Worm (Caenorhabditis elegans) whole organism, late embryonic: ENCODE results near the gene Y45G5AM.6.

Source experiments
- C08G9.2 ChIP-seq: sonication (generic microtip); optimal IDR thresholded peaks from 2 replicates; lab custom pipeline; 2016; ENCODE audit warnings: mild to moderate bottlenecking, missing genetic modification characterization, moderate library complexity, missing compliant biosample characterization
- C38D4.7 ChIP-seq: fragments of 200-800 bp; sonication (Bioruptor generic); optimal IDR thresholded peaks from 2 replicates; lab custom pipeline; 2018; ENCODE audit warnings: mild to moderate bottlenecking, missing genetic modification characterization, moderate library complexity, missing compliant biosample characterization
- F13H6.1 ChIP-seq: sonication (generic microtip); optimal IDR thresholded peaks from 2 replicates; lab custom pipeline; 2016; ENCODE audit warnings: missing genetic modification characterization, missing compliant biosample characterization
- K02D7.2 ChIP-seq: sonication (generic microtip); optimal IDR thresholded peaks from 2 replicates; lab custom pipeline; 2017; ENCODE audit warnings: mild to moderate bottlenecking, missing genetic modification characterization, missing compliant biosample characterization
- K09A11.1 ChIP-seq: sonication (generic microtip); optimal IDR thresholded peaks from 2 replicates; lab custom pipeline; 2017; ENCODE audit warnings: antibody characterized with exemption, mild to moderate bottlenecking, missing genetic modification characterization, missing compliant biosample characterization; ENCODE audit not compliant: insufficient read depth
- T23F11.4 ChIP-seq: fragments of 200-800 bp; sonication (Bioruptor generic); optimal IDR thresholded peaks from 2 replicates; lab custom pipeline; 2018; ENCODE audit warnings: mild to moderate bottlenecking, missing genetic modification characterization, missing compliant biosample characterization
- ahr-1 ChIP-seq: sonication (generic microtip); optimal IDR thresholded peaks from 2 replicates; lab custom pipeline; 2016; ENCODE audit warnings: missing genetic modification characterization, missing compliant biosample characterization
- ama-1 ChIP-seq: fragments of 150-350 bp; optimal IDR thresholded peaks from 2 replicates; lab custom pipeline; 2014
- ceh-14 ChIP-seq: sonication (generic microtip); optimal IDR thresholded peaks from 2 replicates; lab custom pipeline; 2016; ENCODE audit warnings: missing genotype, missing genetic modification characterization, missing compliant biosample characterization
- ceh-18 ChIP-seq: sonication (generic microtip); optimal IDR thresholded peaks from 2 replicates; lab custom pipeline; 2016; ENCODE audit warnings: missing genetic modification characterization, missing compliant biosample characterization
- ceh-2 ChIP-seq: sonication (generic microtip); optimal IDR thresholded peaks from 2 replicates; lab custom pipeline; 2016; ENCODE audit warnings: missing genotype, missing genetic modification characterization, missing compliant biosample characterization
- ceh-22 ChIP-seq: sonication (generic microtip); optimal IDR thresholded peaks from 2 replicates; lab custom pipeline; 2017; ENCODE audit warnings: missing biosample characterization, missing genetic modification characterization
- ceh-30 ChIP-seq: fragments of 150-350 bp; optimal IDR thresholded peaks from 2 replicates; lab custom pipeline; 2014; ENCODE audit warnings: missing biosample characterization, missing genetic modification characterization
- ceh-45 ChIP-seq: fragments of 200-800 bp; sonication (Bioruptor generic); IDR thresholded peaks from 2 replicates; pipeline ENCODE4 v1.3.6; 2022; ENCODE audit warnings: missing genetic modification reagents, missing genetic modification characterization, missing compliant biosample characterization
- ceh-48 ChIP-seq: sonication (generic microtip); optimal IDR thresholded peaks from 2 replicates; lab custom pipeline; 2016; ENCODE audit warnings: missing genetic modification characterization, inconsistent platforms, missing compliant biosample characterization
- ceh-9 ChIP-seq: sonication (generic microtip); optimal IDR thresholded peaks from 2 replicates; lab custom pipeline; 2016; ENCODE audit warnings: mild to moderate bottlenecking, missing genetic modification characterization, inconsistent platforms, missing compliant biosample characterization
- dmd-4 ChIP-seq: sonication (generic microtip); optimal IDR thresholded peaks from 2 replicates; lab custom pipeline; 2016; ENCODE audit warnings: borderline replicate concordance, missing genetic modification characterization, missing compliant biosample characterization
- elt-2 ChIP-seq: sonication (generic microtip); optimal IDR thresholded peaks from 2 replicates; lab custom pipeline; 2016; ENCODE audit warnings: missing genetic modification reagents, missing genetic modification characterization, missing compliant biosample characterization
- ets-4 ChIP-seq: sonication (generic microtip); optimal IDR thresholded peaks from 2 replicates; lab custom pipeline; 2016; ENCODE audit warnings: missing genetic modification characterization, missing compliant biosample characterization
- eyg-1 ChIP-seq: sonication (generic microtip); optimal IDR thresholded peaks from 2 replicates; lab custom pipeline; 2016; ENCODE audit warnings: missing genotype, missing genetic modification characterization, missing compliant biosample characterization
- fax-1 ChIP-seq: sonication (generic microtip); optimal IDR thresholded peaks from 2 replicates; lab custom pipeline; 2016; ENCODE audit warnings: missing genotype, missing genetic modification characterization, missing compliant biosample characterization
- fkh-10 ChIP-seq: fragments of 150-350 bp; optimal IDR thresholded peaks from 2 replicates; lab custom pipeline; 2014; ENCODE audit warnings: missing biosample characterization, missing genetic modification reagents, missing genetic modification characterization
- fkh-6 ChIP-seq: sonication (generic microtip); optimal IDR thresholded peaks from 2 replicates; lab custom pipeline; 2016; ENCODE audit warnings: missing genetic modification characterization, missing compliant biosample characterization
- hlh-30 ChIP-seq: sonication (generic microtip); optimal IDR thresholded peaks from 2 replicates; lab custom pipeline; 2017; ENCODE audit warnings: antibody characterized with exemption, missing genetic modification characterization, missing compliant biosample characterization; ENCODE audit not compliant: insufficient read depth
- hlh-8 ChIP-seq: sonication (generic microtip); optimal IDR thresholded peaks from 2 replicates; lab custom pipeline; 2016; ENCODE audit warnings: missing genotype, missing genetic modification characterization, missing compliant biosample characterization
- lin-11 ChIP-seq: fragments of 200-800 bp; sonication (Bioruptor generic); optimal IDR thresholded peaks from 2 replicates; lab custom pipeline; 2018; ENCODE audit warnings: mild to moderate bottlenecking, missing genetic modification characterization, missing compliant biosample characterization
- madf-2 ChIP-seq: sonication (generic microtip); optimal IDR thresholded peaks from 2 replicates; lab custom pipeline; 2017; ENCODE audit warnings: missing genetic modification characterization, missing compliant biosample characterization
- nfya-1 ChIP-seq: sonication (generic microtip); optimal IDR thresholded peaks from 2 replicates; lab custom pipeline; 2017; ENCODE audit warnings: missing genetic modification characterization, mild to moderate bottlenecking, missing compliant biosample characterization, antibody characterized with exemption, moderate library complexity
- npax-4 ChIP-seq: sonication (generic microtip); optimal IDR thresholded peaks from 2 replicates; lab custom pipeline; 2016; ENCODE audit warnings: missing genetic modification characterization, missing compliant biosample characterization
- pag-3 ChIP-seq: sonication (generic microtip); optimal IDR thresholded peaks from 2 replicates; lab custom pipeline; 2016; ENCODE audit warnings: missing compliant biosample characterization, missing genetic modification characterization, borderline replicate concordance
- pax-1 ChIP-seq: fragments of 150-350 bp; optimal IDR thresholded peaks from 2 replicates; lab custom pipeline; 2014; ENCODE audit warnings: missing biosample characterization, missing genetic modification characterization
- pros-1 ChIP-seq: fragments of 150-350 bp; optimal IDR thresholded peaks from 2 replicates; lab custom pipeline; 2014; ENCODE audit warnings: missing biosample characterization, missing genetic modification reagents, missing genetic modification characterization
- sox-2 ChIP-seq: fragments of 200-800 bp; sonication (Bioruptor generic); IDR thresholded peaks from 2 replicates; pipeline ENCODE4 v1.3.6; 2022; ENCODE audit warnings: missing genetic modification reagents, missing genetic modification characterization, missing compliant biosample characterization
- sox-4 ChIP-seq: sonication (generic microtip); optimal IDR thresholded peaks from 2 replicates; lab custom pipeline; 2017; ENCODE audit warnings: mild to moderate bottlenecking, missing genetic modification characterization, inconsistent platforms, missing compliant biosample characterization
- ttx-3 ChIP-seq: sonication (generic microtip); optimal IDR thresholded peaks from 2 replicates; lab custom pipeline; 2016; ENCODE audit warnings: missing genetic modification reagents, missing genetic modification characterization, missing compliant biosample characterization
- unc-3 ChIP-seq, 2 experiments: fragments of 200-800 bp in 1 of 2; sonication (Bioruptor generic) in 1 of 2; sonication (generic microtip) in 1 of 2; conservative IDR thresholded peaks in 1 of 2; optimal IDR thresholded peaks in 1 of 2; 2 replicates each; pipeline versions ENCODE4 v1.3.6 to Lab custom; 2016 to 2022; ENCODE audit warnings: missing compliant biosample characterization in 2 of 2, missing genetic modification characterization in 2 of 2, missing genetic modification reagents in 1 of 2
- unc-42 ChIP-seq: sonication (generic microtip); optimal IDR thresholded peaks from 2 replicates; lab custom pipeline; 2016; ENCODE audit warnings: missing genotype, missing genetic modification characterization, missing compliant biosample characterization
- unc-55 ChIP-seq: sonication (generic microtip); optimal IDR thresholded peaks from 2 replicates; lab custom pipeline; 2017; ENCODE audit warnings: missing biosample characterization, missing genetic modification reagents, missing genetic modification characterization
- unc-86 ChIP-seq: sonication (generic microtip); optimal IDR thresholded peaks from 2 replicates; lab custom pipeline; 2016; ENCODE audit warnings: missing genetic modification characterization, missing compliant biosample characterization
- zip-5 ChIP-seq: sonication (generic microtip); optimal IDR thresholded peaks from 2 replicates; lab custom pipeline; 2016; ENCODE audit warnings: missing genetic modification characterization, missing compliant biosample characterization
- ztf-16 ChIP-seq: sonication (generic microtip); optimal IDR thresholded peaks from 2 replicates; lab custom pipeline; 2017; ENCODE audit warnings: missing genetic modification characterization, missing compliant biosample characterization

Y45G5AM.6 gene

DNA sequence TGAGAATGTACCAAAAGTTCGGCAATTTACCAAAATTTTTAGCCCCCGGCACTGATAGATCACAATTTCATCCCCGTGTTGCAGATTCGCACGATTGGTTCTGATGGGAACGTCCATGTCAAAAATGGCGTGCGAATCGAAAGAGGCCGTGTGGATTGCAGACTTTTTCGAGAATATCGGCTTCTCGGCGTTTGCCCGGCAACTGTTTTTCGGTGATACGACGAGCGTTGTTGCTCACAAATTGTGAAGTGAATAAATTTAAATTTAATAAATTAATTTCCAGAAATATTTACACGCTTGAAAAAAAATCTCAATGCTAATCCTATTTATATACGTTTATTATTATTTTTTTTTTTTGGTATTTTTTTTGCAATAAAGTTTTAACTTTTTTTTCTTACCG is 37.5 kb upstream of the Y45G5AM.6 start:
- no peak for TF ChIP-seq ceh-30
- no peak for TF ChIP-seq ceh-22 (tag; lab: Kevin White, UChicago)
- no peak for TF ChIP-seq ceh-18 (tag; lab: Kevin White, UChicago)
- no peak for TF ChIP-seq sox-2 (GFP tag; lab: Robert Waterston, UW)
- no peak for TF ChIP-seq ets-4 (tag; lab: Kevin White, UChicago)
- TF ChIP-seq pax-1 (tag; lab: Kevin White, UChicago) = no peak
- no peak for TF ChIP-seq ahr-1 (tag; lab: Kevin White, UChicago)
- TF ChIP-seq ceh-14 (tag; lab: Kevin White, UChicago) = no peak
- TF ChIP-seq unc-42 (tag; lab: Kevin White, UChicago) = no peak
- TF ChIP-seq unc-55 (GFP tag; lab: Kevin White, UChicago) = no peak
- TF ChIP-seq C08G9.2 (tag; lab: Kevin White, UChicago) = no peak
- TF ChIP-seq pros-1 (tag; lab: Kevin White, UChicago) = no peak
- no peak for TF ChIP-seq C38D4.7 (GFP tag; lab: Kevin White, UChicago)
- TF ChIP-seq K09A11.1 (tag; lab: Kevin White, UChicago) = no peak

DNA sequence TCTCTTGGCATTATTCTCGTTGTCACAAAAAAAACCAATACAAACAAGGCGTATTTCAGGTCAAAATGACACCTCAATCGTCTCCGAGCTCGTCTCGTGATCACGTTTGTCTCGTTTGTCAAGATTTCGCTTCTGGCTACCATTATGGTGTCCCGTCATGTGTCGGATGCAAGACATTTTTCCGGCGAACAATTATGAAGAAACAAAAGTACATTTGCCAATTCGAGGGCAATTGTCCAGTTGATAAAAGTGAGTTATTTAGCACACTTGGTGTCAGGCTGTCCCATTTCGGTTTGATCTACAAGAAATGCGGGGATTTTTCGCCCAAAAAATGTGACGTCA is 35.0 kb upstream of the Y45G5AM.6 start, which contains the start of gene nhr-114:
Gene nhr-114 (plus strand): TSS at position 59 of the 342 bp plus-strand sequence.
- TF ChIP-seq ttx-3 (no peak), hlh-30 (tag; lab: Kevin White, UChicago) (peak; percentile 22)

DNA sequence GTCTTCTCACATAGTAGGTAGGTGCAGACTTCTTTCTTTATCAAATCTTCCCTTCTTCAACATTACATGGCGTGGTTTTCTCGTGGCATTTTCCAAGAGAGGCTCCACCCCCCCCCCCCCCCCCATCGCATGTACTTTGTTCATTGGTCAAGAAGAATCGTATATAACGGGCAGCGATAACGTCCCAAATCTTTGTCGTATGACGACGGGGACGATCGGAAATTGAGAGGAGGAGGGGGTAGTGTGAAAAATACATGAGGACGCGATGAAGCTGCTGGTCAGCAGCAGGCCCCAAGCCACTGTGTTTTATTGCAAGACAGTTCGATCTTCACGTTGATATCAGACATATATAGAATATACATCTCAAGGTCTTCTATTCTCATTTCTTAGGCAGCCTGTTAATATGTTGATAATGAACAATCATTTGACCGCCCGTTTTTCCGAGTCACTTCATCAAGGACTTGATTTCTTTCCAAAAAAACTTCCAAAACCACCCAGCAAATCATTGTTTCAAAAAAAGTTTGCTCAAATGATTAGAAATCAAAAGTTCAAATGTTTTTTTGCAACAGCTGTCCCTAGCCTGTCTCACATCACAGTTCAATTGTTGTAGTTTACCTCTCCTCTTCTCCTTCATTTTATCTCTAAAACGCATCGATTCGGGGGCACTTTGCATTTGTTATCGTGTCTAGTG is 34.5 kb upstream of the Y45G5AM.6 start:
- TF ChIP-seq unc-86 = no peak
- TF ChIP-seq elt-2 = peak; percentile 6

DNA sequence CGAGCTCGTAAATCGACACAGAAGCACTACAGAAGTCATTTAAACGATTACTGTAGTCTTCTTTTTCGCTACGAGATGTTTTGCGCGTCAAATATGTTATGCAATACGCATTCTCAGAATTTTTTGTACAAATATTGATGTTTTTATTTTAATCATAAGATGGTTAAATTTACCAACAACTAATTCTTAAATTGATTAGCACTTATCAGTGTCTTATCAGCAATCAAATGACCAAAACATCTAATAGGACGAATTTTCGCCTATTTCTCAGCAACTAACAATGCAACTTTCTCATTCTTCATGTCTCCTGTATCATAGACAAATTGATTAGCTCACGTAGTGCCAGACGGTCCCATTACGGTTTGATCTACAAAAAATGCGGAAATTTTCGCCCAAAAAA is 33.8 kb upstream of the Y45G5AM.6 start:
- TF ChIP-seq fkh-6 (tag; lab: Kevin White, UChicago) (no peak), elt-2 (peak; percentile 60)

DNA sequence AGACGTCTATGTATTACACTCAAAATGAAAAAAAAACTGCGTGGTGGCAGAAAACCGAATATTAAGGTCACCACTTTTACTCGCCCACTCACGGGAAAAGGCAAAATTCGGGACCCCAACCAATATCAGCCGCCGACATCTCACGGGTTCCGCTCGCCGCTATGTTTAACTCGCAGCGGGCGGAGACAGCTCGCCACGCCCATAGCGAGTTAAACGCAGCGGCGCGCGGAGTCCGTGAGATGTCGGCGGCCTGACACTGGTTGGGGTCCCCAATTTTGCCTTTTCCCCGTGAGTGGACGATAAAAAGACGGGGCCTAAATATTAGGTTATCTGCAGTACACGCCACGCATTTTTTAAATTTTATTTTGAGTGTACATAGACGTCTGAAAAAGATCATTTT is 30.4 kb upstream of the Y45G5AM.6 start:
- TF ChIP-seq unc-55 (GFP tag; lab: Kevin White, UChicago) = no peak
- TF ChIP-seq nfya-1 (tag; lab: Kevin White, UChicago) = no peak
- TF ChIP-seq pax-1 (tag; lab: Kevin White, UChicago) = no peak
- TF ChIP-seq sox-2 (GFP tag; lab: Robert Waterston, UW) = no peak
- no peak for TF ChIP-seq fkh-10 (GFP tag; lab: Kevin White, UChicago)
- no peak for TF ChIP-seq sox-4 (tag; lab: Kevin White, UChicago)
- TF ChIP-seq hlh-8 (tag; lab: Kevin White, UChicago) = no peak
- no peak for TF ChIP-seq ceh-45 (GFP tag; lab: Robert Waterston, UW)
- TF ChIP-seq pag-3 (tag; lab: Kevin White, UChicago) = no peak
- TF ChIP-seq ceh-48 (tag; lab: Kevin White, UChicago) = no peak
- no peak for TF ChIP-seq ztf-16 (tag; lab: Kevin White, UChicago)
- no peak for TF ChIP-seq ama-1 (lab: Kevin White, UChicago)
- TF ChIP-seq ceh-30 = no peak
- TF ChIP-seq lin-11 (tag; lab: Kevin White, UChicago) = no peak
- no peak for TF ChIP-seq unc-42 (tag; lab: Kevin White, UChicago)
- TF ChIP-seq K09A11.1 (tag; lab: Kevin White, UChicago) = no peak

DNA sequence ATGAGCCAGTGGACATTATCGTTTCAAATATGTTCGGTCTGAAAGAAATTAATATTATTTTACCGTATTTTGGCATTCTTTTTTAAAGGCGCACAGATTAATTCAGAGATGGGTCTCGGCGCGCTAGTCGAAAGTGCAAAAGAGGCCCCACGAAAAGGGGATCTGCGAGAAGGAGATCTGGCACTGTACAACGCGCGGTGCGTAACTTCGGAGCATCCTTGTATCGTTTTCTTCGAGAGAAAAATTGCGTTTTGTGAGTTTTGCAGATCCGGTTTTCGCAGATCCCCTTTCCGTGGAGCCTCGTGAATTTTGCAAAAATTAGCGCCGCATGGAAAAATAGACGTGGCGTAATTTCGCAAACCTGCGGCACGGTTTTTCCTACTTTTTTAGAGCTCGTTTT is 29.6 kb upstream of the Y45G5AM.6 start:
- TF ChIP-seq F13H6.1 (tag; lab: Kevin White, UChicago) = no peak
- TF ChIP-seq K02D7.2 = no peak
- TF ChIP-seq dmd-4 = no peak
- no peak for TF ChIP-seq sox-4 (tag; lab: Kevin White, UChicago)
- no peak for TF ChIP-seq madf-2 (tag; lab: Kevin White, UChicago)
- TF ChIP-seq K09A11.1 (tag; lab: Kevin White, UChicago) = no peak
- TF ChIP-seq ceh-2 (tag; lab: Kevin White, UChicago) = peak; percentile 61
- TF ChIP-seq npax-4 (tag; lab: Kevin White, UChicago) = no peak
- peak; percentile 55 for TF ChIP-seq zip-5 (tag; lab: Kevin White, UChicago)
- TF ChIP-seq hlh-8 (tag; lab: Kevin White, UChicago) = no peak
- no peak for TF ChIP-seq T23F11.4 (GFP tag; lab: Kevin White, UChicago)
- TF ChIP-seq eyg-1 = peak; percentile 14
- no peak for TF ChIP-seq ztf-16 (tag; lab: Kevin White, UChicago)
- peak; percentile 58 for TF ChIP-seq fax-1 (tag; lab: Kevin White, UChicago)
- no peak for TF ChIP-seq ceh-9 (tag; lab: Kevin White, UChicago)
- TF ChIP-seq unc-86 = no peak
- TF ChIP-seq unc-3 (GFP tag; conservative IDR thresholded peaks at IDR 0.05; lab: Robert Waterston, UW) = no peak
- TF ChIP-seq unc-3 (tag; optimal IDR thresholded peaks at IDR 0.05; lab: Kevin White, UChicago) = no peak
- no peak for TF ChIP-seq ceh-45 (GFP tag; lab: Robert Waterston, UW)
